Worm (Caenorhabditis elegans): ENCODE measurements around the gene ZK1321.4.

- TF ChIP-seq pha-4 (tag; optimal IDR thresholded peaks at IDR 0.05) (no peak), unc-62 (GFP tag; optimal IDR thresholded peaks at IDR 0.05) (no peak), aly-2 (tag; optimal IDR thresholded peaks at IDR 0.05) (no peak), snpc-4 (tag; optimal IDR thresholded peaks at IDR 0.05) (no peak), R02D3.7 (tag; optimal IDR thresholded peaks at IDR 0.05) (no peak), ztf-4 (tag; optimal IDR thresholded peaks at IDR 0.05) (no peak), nhr-237 (tag; optimal IDR thresholded peaks at IDR 0.05) (no peak), ZK546.5 (tag; optimal IDR thresholded peaks at IDR 0.05) (no peak), fos-1 (tag; optimal IDR thresholded peaks at IDR 0.05) (no peak), unc-39 (tag; optimal IDR thresholded peaks at IDR 0.05) (no peak), daf-12 (tag; optimal IDR thresholded peaks at IDR 0.05) (no peak), nhr-25 (tag; optimal IDR thresholded peaks at IDR 0.05) (no peak), nhr-77 (tag; optimal IDR thresholded peaks at IDR 0.05) (no peak), ztf-11 (tag; optimal IDR thresholded peaks at IDR 0.05) (no peak)
Observed at ce11 chrII:9735785-9736184, 38.0 kb downstream of the ZK1321.4 start.

All from whole organism, L3 larva.